Worm (Caenorhabditis elegans) whole organism, L4 larva: ENCODE results near the gene atz-1.

ENCODE experiments used
- Y48G9A.11 ChIP-seq: fragments of 200-800 bp; sonication (Bioruptor generic); IDR thresholded peaks from 2 replicates; pipeline ENCODE4 v1.3.6; 2022; ENCODE audit warnings: missing genetic modification reagents, missing genetic modification characterization, missing compliant biosample characterization
- Y5F2A.4 ChIP-seq: fragments of 200-800 bp; sonication (Bioruptor generic); optimal IDR thresholded peaks from 2 replicates; lab custom pipeline; 2018; ENCODE audit warnings: mild to moderate bottlenecking, missing genetic modification characterization, missing compliant biosample characterization
- ZK337.2 ChIP-seq: fragments of 200-800 bp; sonication (Bioruptor generic); IDR thresholded peaks from 2 replicates; pipeline ENCODE4 v1.3.6; 2022; ENCODE audit warnings: missing genetic modification reagents, missing genetic modification characterization, missing compliant biosample characterization
- aha-1 ChIP-seq: fragments of 150-350 bp; peaks from one replicate; lab custom pipeline; 2014; ENCODE audit warnings: missing biosample characterization, missing genetic modification characterization
- ama-1 ChIP-seq: fragments of 150-350 bp; optimal IDR thresholded peaks from 2 replicates; lab custom pipeline; 2014; ENCODE audit warnings: inconsistent platforms, mixed read lengths
- arid-1 ChIP-seq: fragments of 200-800 bp; sonication (Bioruptor generic); conservative IDR thresholded peaks from 2 replicates; pipeline ENCODE4 v1.3.6; 2022; ENCODE audit warnings: missing genetic modification reagents, missing genetic modification characterization, missing compliant biosample characterization
- attf-4 ChIP-seq: sonication (generic microtip); optimal IDR thresholded peaks from 3 replicates; lab custom pipeline; 2017; ENCODE audit warnings: missing biosample characterization, missing genetic modification characterization
- ceh-20 ChIP-seq: fragments of 200-800 bp; sonication (Bioruptor generic); IDR thresholded peaks from 2 replicates; pipeline ENCODE4 v1.3.6; 2022; ENCODE audit warnings: missing genetic modification reagents, missing genetic modification characterization, missing compliant biosample characterization
- ceh-32 ChIP-seq: sonication (generic microtip); optimal IDR thresholded peaks from 2 replicates; lab custom pipeline; 2016; ENCODE audit warnings: mild to moderate bottlenecking, missing genetic modification characterization, missing compliant biosample characterization; ENCODE audit not compliant: poor library complexity
- ceh-62 ChIP-seq: sonication (generic microtip); optimal IDR thresholded peaks from 2 replicates; lab custom pipeline; 2017; ENCODE audit warnings: missing biosample characterization, missing genetic modification characterization
- ceh-82 ChIP-seq: sonication (generic microtip); optimal IDR thresholded peaks from 2 replicates; lab custom pipeline; 2017; ENCODE audit warnings: missing biosample characterization, missing genetic modification characterization
- daf-16 ChIP-seq, 3 experiments: sonication (generic microtip); optimal IDR thresholded peaks; 2 replicates each; lab custom pipeline; 2016 to 2017; ENCODE audit warnings: missing genetic modification characterization in 3 of 3, missing genetic modification reagents in 3 of 3, mild to moderate bottlenecking in 2 of 3, missing compliant biosample characterization in 2 of 3, missing biosample characterization in 1 of 3, moderate library complexity in 1 of 3
- daf-19 ChIP-seq: fragments of 200-800 bp; sonication (Bioruptor generic); conservative IDR thresholded peaks from 2 replicates; pipeline ENCODE4 v1.3.6; 2022; ENCODE audit warnings: missing genetic modification characterization, missing compliant biosample characterization
- dmd-6 ChIP-seq: fragments of 200-800 bp; sonication (Bioruptor generic); IDR thresholded peaks from 2 replicates; pipeline ENCODE4 v1.3.6; 2022; ENCODE audit warnings: missing genetic modification reagents, missing genetic modification characterization, missing compliant biosample characterization
- dpl-1 ChIP-seq: fragments of 150-350 bp; optimal IDR thresholded peaks from 2 replicates; lab custom pipeline; 2014; ENCODE audit warnings: missing biosample characterization, missing genetic modification reagents, missing genetic modification characterization
- dve-1 ChIP-seq: sonication (generic microtip); optimal IDR thresholded peaks from 2 replicates; lab custom pipeline; 2017; ENCODE audit warnings: antibody characterized with exemption, mild to moderate bottlenecking, missing genetic modification characterization, missing compliant biosample characterization; ENCODE audit not compliant: insufficient read depth
- fkh-10 ChIP-seq: fragments of 150-350 bp; optimal IDR thresholded peaks from 2 replicates; lab custom pipeline; 2014; ENCODE audit warnings: missing biosample characterization, missing genetic modification reagents, missing genetic modification characterization
- lin-13 ChIP-seq: fragments of 150-350 bp; optimal IDR thresholded peaks from 2 replicates; lab custom pipeline; 2014; ENCODE audit warnings: missing biosample characterization, missing genetic modification reagents, missing genetic modification characterization
- lin-38 ChIP-seq: fragments of 200-800 bp; sonication (Bioruptor generic); IDR thresholded peaks from 2 replicates; pipeline ENCODE4 v1.3.6; 2022; ENCODE audit warnings: missing genetic modification reagents, missing genetic modification characterization, missing compliant biosample characterization
- lsy-2 ChIP-seq, 2 experiments: fragments of 150-350 bp in 1 of 2; sonication (generic microtip) in 1 of 2; optimal IDR thresholded peaks; 2 replicates each; lab custom pipeline; 2014 to 2017; ENCODE audit warnings: missing biosample characterization in 2 of 2, missing genetic modification characterization in 2 of 2
- madf-5 ChIP-seq, 2 experiments: fragments of 200-800 bp; sonication (Bioruptor generic); IDR thresholded peaks; 2 replicates each; pipeline ENCODE4 v1.3.6; 2022; ENCODE audit warnings: missing compliant biosample characterization in 2 of 2, missing genetic modification characterization in 2 of 2
- mdl-1 ChIP-seq, 2 experiments: fragments of 150-350 bp in 1 of 2; sonication (generic microtip) in 1 of 2; optimal IDR thresholded peaks; 2 replicates each; lab custom pipeline; 2014 to 2017; ENCODE audit warnings: missing biosample characterization in 2 of 2, missing genetic modification characterization in 2 of 2
- mep-1 ChIP-seq: fragments of 150-350 bp; sonication (generic microtip); optimal IDR thresholded peaks from 3 replicates; lab custom pipeline; 2014; ENCODE audit warnings: missing biosample characterization, missing genetic modification characterization
- mes-2 ChIP-seq: sonication (generic microtip); optimal IDR thresholded peaks from 2 replicates; lab custom pipeline; 2016; ENCODE audit warnings: missing genotype, mild to moderate bottlenecking, missing genetic modification characterization, missing compliant biosample characterization; ENCODE audit not compliant: poor library complexity, severe bottlenecking
- mxl-2 ChIP-seq: fragments of 200-800 bp; sonication (Bioruptor generic); conservative IDR thresholded peaks from 2 replicates; pipeline ENCODE4 v1.3.6; 2022; ENCODE audit warnings: missing genetic modification reagents, missing genetic modification characterization, missing compliant biosample characterization
- mxl-3 ChIP-seq: fragments of 200-800 bp; sonication (Bioruptor generic); optimal IDR thresholded peaks from 2 replicates; lab custom pipeline; 2018; ENCODE audit warnings: mild to moderate bottlenecking, missing genetic modification characterization, missing compliant biosample characterization
- nhr-10 ChIP-seq: fragments of 150-350 bp; optimal IDR thresholded peaks from 2 replicates; lab custom pipeline; 2014; ENCODE audit warnings: missing biosample characterization, missing genetic modification characterization
- nhr-102 ChIP-seq: sonication (generic microtip); optimal IDR thresholded peaks from 2 replicates; lab custom pipeline; 2016; ENCODE audit warnings: mild to moderate bottlenecking, missing genetic modification characterization, moderate library complexity, missing compliant biosample characterization
- nhr-11 ChIP-seq: fragments of 150-350 bp; optimal IDR thresholded peaks from 2 replicates; lab custom pipeline; 2014; ENCODE audit warnings: missing biosample characterization, missing genetic modification characterization
- nhr-25 ChIP-seq: sonication (generic microtip); optimal IDR thresholded peaks from 2 replicates; lab custom pipeline; 2017; ENCODE audit warnings: missing genetic modification characterization, mild to moderate bottlenecking, missing compliant biosample characterization, antibody characterized with exemption, moderate library complexity, borderline replicate concordance; ENCODE audit not compliant: insufficient read depth
- nhr-28 ChIP-seq: fragments of 150-350 bp; optimal IDR thresholded peaks from 2 replicates; lab custom pipeline; 2014; ENCODE audit warnings: missing biosample characterization, missing genetic modification characterization
- nhr-41 ChIP-seq: fragments of 200-800 bp; sonication (Bioruptor generic); IDR thresholded peaks from 2 replicates; pipeline ENCODE4 v1.3.6; 2022; ENCODE audit warnings: missing genetic modification reagents, missing genetic modification characterization, missing compliant biosample characterization
- nhr-6 ChIP-seq: fragments of 150-350 bp; optimal IDR thresholded peaks from 2 replicates; lab custom pipeline; 2014; ENCODE audit warnings: missing biosample characterization, missing genetic modification characterization
- rbr-2 ChIP-seq: sonication (generic microtip); optimal IDR thresholded peaks from 2 replicates; lab custom pipeline; 2016; ENCODE audit warnings: missing genotype, missing genetic modification characterization, missing compliant biosample characterization
- skn-1 ChIP-seq: fragments of 150-350 bp; optimal IDR thresholded peaks from 2 replicates; lab custom pipeline; 2014; ENCODE audit warnings: missing biosample characterization, missing genetic modification characterization
- snpc-4 ChIP-seq: fragments of 150-350 bp; optimal IDR thresholded peaks from 2 replicates; lab custom pipeline; 2014; ENCODE audit warnings: missing biosample characterization, missing genetic modification characterization
- spr-1 ChIP-seq: sonication (generic microtip); optimal IDR thresholded peaks from 2 replicates; lab custom pipeline; 2016; ENCODE audit warnings: mild to moderate bottlenecking, missing genetic modification characterization, missing compliant biosample characterization
- spr-3 ChIP-seq: fragments of 200-800 bp; sonication (Bioruptor generic); optimal IDR thresholded peaks from 2 replicates; lab custom pipeline; 2018; ENCODE audit warnings: mild to moderate bottlenecking, missing genetic modification characterization, missing compliant biosample characterization
- zfp-3 ChIP-seq: fragments of 200-800 bp; sonication (Bioruptor generic); conservative IDR thresholded peaks from 2 replicates; pipeline ENCODE4 v1.3.6; 2022; ENCODE audit warnings: missing genetic modification reagents, missing genetic modification characterization, missing compliant biosample characterization
- ztf-11 ChIP-seq: fragments of 150-350 bp; optimal IDR thresholded peaks from 2 replicates; lab custom pipeline; 2014; ENCODE audit warnings: missing biosample characterization, missing genetic modification characterization

Gene atz-1

DNA sequence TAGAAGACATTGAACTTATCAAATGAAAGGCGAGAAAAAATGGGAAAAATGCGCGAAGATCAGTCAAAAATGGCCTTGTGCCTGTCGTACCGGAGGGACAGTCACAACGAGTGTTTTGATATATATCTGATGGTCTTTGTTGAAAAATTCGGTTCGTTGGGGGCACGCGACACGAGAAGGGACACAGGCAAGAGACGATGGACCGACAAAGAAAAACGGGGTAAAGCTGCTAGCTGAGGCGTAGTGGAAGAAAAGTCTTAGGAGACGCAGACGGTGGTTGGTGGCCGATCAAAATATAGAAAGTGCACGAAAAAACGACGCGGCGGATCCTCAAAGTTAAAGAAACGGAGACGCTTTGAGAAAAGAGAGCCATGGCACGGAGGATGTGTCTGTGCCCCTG is 40.7 kb downstream of the atz-1 start (continued):
- TF ChIP-seq nhr-6 (no peak), snpc-4 (tag; lab: Kevin White, UChicago) (no peak)

DNA sequence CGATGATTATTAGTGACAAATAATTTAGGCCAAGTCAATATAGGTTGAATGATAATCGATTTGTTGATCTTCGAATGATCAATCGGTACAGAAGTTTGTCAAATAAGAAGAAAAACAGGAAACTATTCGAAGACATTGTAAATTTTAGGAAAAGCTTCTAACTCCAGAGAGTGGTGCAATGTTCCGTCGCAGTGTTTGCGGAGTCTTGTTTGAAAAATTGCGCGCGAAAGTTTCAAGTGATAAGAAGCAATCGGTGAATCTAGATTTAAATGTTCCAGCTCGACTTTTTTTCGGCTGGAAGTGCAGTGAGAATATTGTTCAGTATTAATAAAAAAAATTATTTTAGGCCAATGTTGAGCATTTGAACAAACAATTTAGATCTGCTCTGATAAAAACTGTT is 41.2 kb downstream of the atz-1 start:
- TF ChIP-seq dpl-1, result peak; percentile 79
- TF ChIP-seq nhr-10, result no peak
- no peak for TF ChIP-seq skn-1 (tag; lab: Kevin White, UChicago)
- no peak for TF ChIP-seq attf-4 (tag; lab: Kevin White, UChicago)
- no peak for TF ChIP-seq ceh-62 (tag; lab: Kevin White, UChicago)
- TF ChIP-seq mdl-1 (tag; optimal IDR thresholded peaks at IDR 0.05; lab: Kevin White, UChicago), result no peak
- TF ChIP-seq ceh-32, result no peak
- peak in 1 of 2 experiments; percentile 15 for TF ChIP-seq lsy-2 (tag; optimal IDR thresholded peaks at IDR 0.05; lab: Kevin White, UChicago)
- no peak for TF ChIP-seq fkh-10 (GFP tag; lab: Kevin White, UChicago)
- no peak for TF ChIP-seq zfp-3 (GFP tag; lab: Robert Waterston, UW)
- no peak for TF ChIP-seq Y48G9A.11 (GFP tag; lab: Robert Waterston, UW)
- no peak for TF ChIP-seq nhr-28 (tag; lab: Kevin White, UChicago)
- TF ChIP-seq ceh-82 (tag; lab: Kevin White, UChicago), result no peak
- TF ChIP-seq nhr-41, result no peak
- no peak for TF ChIP-seq dve-1 (tag; lab: Kevin White, UChicago)
- no peak for TF ChIP-seq ZK337.2 (GFP tag; lab: Robert Waterston, UW)
- no peak for TF ChIP-seq mep-1
- no peak for TF ChIP-seq rbr-2 (tag; lab: Kevin White, UChicago)
- no peak for TF ChIP-seq daf-19 (GFP tag; lab: Robert Waterston, UW)
- TF ChIP-seq snpc-4 (tag; lab: Kevin White, UChicago), result no peak
- no peak for TF ChIP-seq lin-38 (GFP tag; lab: Robert Waterston, UW)
- TF ChIP-seq spr-3 (GFP tag; lab: Kevin White, UChicago), result no peak
- no peak for TF ChIP-seq ceh-20 (GFP tag; lab: Robert Waterston, UW)
- no peak for TF ChIP-seq Y5F2A.4 (GFP tag; lab: Kevin White, UChicago)
- no peak for TF ChIP-seq nhr-11 (tag; lab: Kevin White, UChicago)
- no peak for TF ChIP-seq ama-1 (lab: Kevin White, UChicago)
- TF ChIP-seq daf-16 (GFP tag; optimal IDR thresholded peaks at IDR 0.05; lab: Kevin White, UChicago), result no peak
- peak; percentile 29 for TF ChIP-seq daf-16 (tag; optimal IDR thresholded peaks at IDR 0.05; lab: Kevin White, UChicago)
- TF ChIP-seq nhr-25, result no peak
- TF ChIP-seq mxl-3 (GFP tag; lab: Kevin White, UChicago), result no peak
- TF ChIP-seq spr-1 (tag; lab: Kevin White, UChicago), result no peak
- no peak for TF ChIP-seq nhr-102 (tag; lab: Kevin White, UChicago)
- TF ChIP-seq lin-13, result no peak
- no peak for TF ChIP-seq arid-1 (GFP tag; lab: Robert Waterston, UW)
- no peak for TF ChIP-seq mxl-2 (GFP tag; lab: Robert Waterston, UW)
- TF ChIP-seq mes-2, result peak; percentile 14

DNA sequence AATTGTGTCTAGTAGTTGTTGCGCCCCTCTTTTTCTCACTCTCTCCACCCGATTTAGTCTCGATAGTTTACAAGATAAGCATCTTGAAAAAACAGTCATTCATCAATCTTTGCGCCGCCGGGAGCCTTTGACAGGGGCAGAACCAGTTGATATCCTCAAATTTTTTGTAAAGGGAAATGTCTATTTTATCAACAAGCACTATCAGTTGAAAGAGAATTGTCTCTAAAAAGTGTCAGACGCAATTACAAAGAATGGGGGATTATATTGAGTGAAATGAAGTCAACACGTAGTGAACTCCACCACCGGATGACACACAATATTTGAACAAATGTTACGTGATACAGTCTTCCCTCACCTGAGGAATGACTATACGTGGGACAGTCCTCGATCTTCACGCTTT is 41.8 kb downstream of the atz-1 start:
- peak; percentile 18 for TF ChIP-seq nhr-28 (tag; lab: Kevin White, UChicago)
- TF ChIP-seq madf-5 (GFP tag; IDR thresholded peaks at IDR 0.05; lab: Robert Waterston, UW), result peak in 1 of 2 experiments; percentile 61; a peak in 1 of 4 replicates
- TF ChIP-seq dmd-6 (GFP tag; lab: Robert Waterston, UW), result peak; percentile 42; the same call in 1 of the 2 replicates
- no peak for TF ChIP-seq fkh-10 (GFP tag; lab: Kevin White, UChicago)
- TF ChIP-seq aha-1 (tag; lab: Kevin White, UChicago), result no peak
- TF ChIP-seq ztf-11 (tag; lab: Kevin White, UChicago), result no peak
- peak; percentile 17 for TF ChIP-seq dve-1 (tag; lab: Kevin White, UChicago)
